Worm (Caenorhabditis elegans) whole organism, young adult: Measurements from ENCODE around the gene B0507.4.

ENCODE experiments used
- B0336.3 ChIP-seq: fragments of 200-800 bp; sonication (Bioruptor generic); IDR thresholded peaks from 2 replicates; pipeline ENCODE4 v1.3.6; 2022; ENCODE audit warnings: missing genetic modification characterization, missing compliant biosample characterization
- C17E4.6 ChIP-seq: fragments of 200-800 bp; sonication (Bioruptor generic); IDR thresholded peaks from 2 replicates; pipeline ENCODE4 v1.3.6; 2022; ENCODE audit warnings: missing genetic modification reagents, missing genetic modification characterization, missing compliant biosample characterization
- F33H1.4 ChIP-seq: fragments of 200-800 bp; sonication (Bioruptor generic); IDR thresholded peaks from 2 replicates; pipeline ENCODE4 v1.3.6; 2022; ENCODE audit warnings: missing genetic modification reagents, missing genetic modification characterization, missing compliant biosample characterization
- F52B5.7 ChIP-seq: sonication (generic microtip); optimal IDR thresholded peaks from 2 replicates; lab custom pipeline; 2016; ENCODE audit warnings: mild to moderate bottlenecking, missing genetic modification characterization, missing compliant biosample characterization
- F57C9.4 ChIP-seq: sonication (generic microtip); optimal IDR thresholded peaks from 2 replicates; lab custom pipeline; 2017; ENCODE audit warnings: mild to moderate bottlenecking, missing genetic modification characterization, missing compliant biosample characterization
- T07F8.4 ChIP-seq: sonication (generic microtip); optimal IDR thresholded peaks from 2 replicates; lab custom pipeline; 2016; ENCODE audit warnings: mild to moderate bottlenecking, missing genetic modification characterization, moderate library complexity, missing compliant biosample characterization
- Y67H2A.10 ChIP-seq: fragments of 200-800 bp; sonication (Bioruptor generic); conservative IDR thresholded peaks from 2 replicates; pipeline ENCODE4 v1.3.6; 2022; ENCODE audit warnings: missing genetic modification reagents, missing genetic modification characterization, missing compliant biosample characterization
- ama-1 ChIP-seq, 3 experiments: fragments of 150-350 bp in 1 of 3; sonication (generic microtip) in 2 of 3; optimal IDR thresholded peaks; 2 replicates each; lab custom pipeline; 2014 to 2018; ENCODE audit warnings: missing biosample characterization in 2 of 3, missing genetic modification characterization in 2 of 3, missing genetic modification reagents in 2 of 3
- aptf-2 ChIP-seq: fragments of 200-800 bp; sonication (Bioruptor generic); conservative IDR thresholded peaks from 2 replicates; pipeline ENCODE4 v1.3.6; 2022; ENCODE audit warnings: missing genetic modification reagents, missing genetic modification characterization, missing compliant biosample characterization
- atf-7 ChIP-seq: sonication (generic microtip); optimal IDR thresholded peaks from 2 replicates; lab custom pipeline; 2017; ENCODE audit warnings: mild to moderate bottlenecking, missing genetic modification characterization, missing compliant biosample characterization
- attf-3 ChIP-seq: fragments of 200-800 bp; sonication (Bioruptor generic); conservative IDR thresholded peaks from 2 replicates; pipeline ENCODE4 v1.3.6; 2022; ENCODE audit warnings: missing genetic modification reagents, missing genetic modification characterization, missing compliant biosample characterization
- cebp-1 ChIP-seq, 2 experiments: fragments of 200-800 bp in 1 of 2; sonication (Bioruptor generic) in 1 of 2; sonication (generic microtip) in 1 of 2; IDR thresholded peaks in 1 of 2; optimal IDR thresholded peaks in 1 of 2; 2 replicates each; pipeline versions ENCODE4 v1.3.6 to Lab custom; 2017 to 2022; ENCODE audit warnings: missing compliant biosample characterization in 2 of 2, missing genetic modification characterization in 2 of 2, mild to moderate bottlenecking in 1 of 2, missing genetic modification reagents in 1 of 2, moderate library complexity in 1 of 2
- egl-44 ChIP-seq: fragments of 200-800 bp; sonication (Bioruptor generic); IDR thresholded peaks from 2 replicates; pipeline ENCODE4 v1.3.6; 2022; ENCODE audit warnings: missing genetic modification reagents, missing genetic modification characterization, missing compliant biosample characterization
- ets-4 ChIP-seq: fragments of 200-800 bp; sonication (Bioruptor generic); optimal IDR thresholded peaks from 2 replicates; lab custom pipeline; 2018; ENCODE audit warnings: mild to moderate bottlenecking, missing genetic modification characterization, missing compliant biosample characterization
- gei-17 ChIP-seq: fragments of 200-800 bp; sonication (Bioruptor generic); optimal IDR thresholded peaks from 2 replicates; lab custom pipeline; 2018; ENCODE audit warnings: mild to moderate bottlenecking, missing genetic modification characterization, missing compliant biosample characterization
- hlh-26 ChIP-seq: fragments of 200-800 bp; sonication (Bioruptor generic); conservative IDR thresholded peaks from 2 replicates; pipeline ENCODE4 v1.3.6; 2022; ENCODE audit warnings: missing genetic modification reagents, missing genetic modification characterization, missing compliant biosample characterization
- let-607 ChIP-seq, 2 experiments: fragments of 200-800 bp in 1 of 2; sonication (Bioruptor generic) in 1 of 2; sonication (generic microtip) in 1 of 2; optimal IDR thresholded peaks; 2 replicates each; lab custom pipeline; 2016 to 2018; ENCODE audit warnings: mild to moderate bottlenecking in 2 of 2, missing compliant biosample characterization in 2 of 2, missing genetic modification characterization in 2 of 2, moderate library complexity in 2 of 2, missing genotype in 1 of 2
- lsl-1 ChIP-seq: fragments of 200-800 bp; sonication (Bioruptor generic); optimal IDR thresholded peaks from 2 replicates; lab custom pipeline; 2018; ENCODE audit warnings: mild to moderate bottlenecking, missing genetic modification characterization, moderate library complexity, missing compliant biosample characterization
- madf-3 ChIP-seq: fragments of 200-800 bp; sonication (Bioruptor generic); IDR thresholded peaks from 2 replicates; pipeline ENCODE4 v1.3.6; 2022; ENCODE audit warnings: missing genetic modification reagents, missing genetic modification characterization, missing compliant biosample characterization
- madf-6 ChIP-seq: fragments of 200-800 bp; sonication (Bioruptor generic); IDR thresholded peaks from 2 replicates; pipeline ENCODE4 v1.3.6; 2022; ENCODE audit warnings: missing genetic modification reagents, missing genetic modification characterization, missing compliant biosample characterization
- nfya-1 ChIP-seq: sonication (generic microtip); optimal IDR thresholded peaks from 2 replicates; lab custom pipeline; 2017; ENCODE audit warnings: antibody characterized with exemption, missing compliant biosample characterization, missing genetic modification characterization, borderline replicate concordance; ENCODE audit not compliant: insufficient read depth
- nhr-80 ChIP-seq: sonication (generic microtip); optimal IDR thresholded peaks from 2 replicates; lab custom pipeline; 2016; ENCODE audit warnings: missing genetic modification characterization, missing compliant biosample characterization
- pha-4 ChIP-seq: fragments of 150-350 bp; sonication (generic microtip); optimal IDR thresholded peaks from 2 replicates; lab custom pipeline; 2014; ENCODE audit warnings: missing biosample characterization, missing genetic modification reagents, missing genetic modification characterization
- rpc-1 ChIP-seq, 2 experiments: fragments of 150-350 bp in 1 of 2; sonication (generic microtip) in 1 of 2; optimal IDR thresholded peaks; 2 replicates each; lab custom pipeline; 2014 to 2018; ENCODE audit warnings: missing biosample characterization in 1 of 2, missing genetic modification characterization in 1 of 2, missing genetic modification reagents in 1 of 2, missing genotype in 1 of 2
- tbp1 ChIP-seq: fragments of 200-800 bp; sonication (Bioruptor generic); optimal IDR thresholded peaks from 2 replicates; lab custom pipeline; 2018; ENCODE audit warnings: mild to moderate bottlenecking, missing genetic modification characterization, missing compliant biosample characterization
- tlf-1 ChIP-seq: fragments of 200-800 bp; sonication (Bioruptor generic); optimal IDR thresholded peaks from 2 replicates; lab custom pipeline; 2018; ENCODE audit warnings: mild to moderate bottlenecking, missing genetic modification characterization, missing compliant biosample characterization
- unc-62 ChIP-seq: fragments of 150-350 bp; optimal IDR thresholded peaks from 2 replicates; lab custom pipeline; 2014; ENCODE audit warnings: missing biosample characterization, missing genetic modification reagents, missing genetic modification characterization
- ztf-22 ChIP-seq: fragments of 200-800 bp; sonication (Bioruptor generic); optimal IDR thresholded peaks from 2 replicates; lab custom pipeline; 2018; ENCODE audit warnings: mild to moderate bottlenecking, missing genetic modification characterization, moderate library complexity, missing compliant biosample characterization

Gene B0507.4

DNA sequence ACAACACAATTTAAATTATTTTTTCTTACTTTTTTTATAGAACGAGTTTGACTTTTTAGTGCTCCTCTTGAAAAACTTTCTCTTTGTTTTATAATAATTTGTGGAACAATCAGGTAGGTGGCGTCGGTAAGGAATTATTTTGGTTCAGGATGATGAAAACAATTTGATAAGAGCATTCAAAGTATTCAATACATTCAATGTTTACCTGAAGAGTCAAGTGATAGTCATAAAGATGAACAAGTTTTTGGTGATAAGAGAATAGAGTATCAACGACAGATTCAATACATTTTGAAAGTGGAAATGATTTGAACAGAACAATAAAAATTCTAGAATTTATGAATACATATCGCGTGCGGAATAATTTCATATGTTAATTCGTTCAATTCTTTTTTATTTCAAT, 12.7 kb downstream of the B0507.4 start:
- TF ChIP-seq nhr-80 (tag; lab: Kevin White, UChicago) = peak; percentile 15
- no peak for TF ChIP-seq aptf-2 (GFP tag; lab: Robert Waterston, UW)
- TF ChIP-seq attf-3 (GFP tag; lab: Robert Waterston, UW) = no peak

DNA sequence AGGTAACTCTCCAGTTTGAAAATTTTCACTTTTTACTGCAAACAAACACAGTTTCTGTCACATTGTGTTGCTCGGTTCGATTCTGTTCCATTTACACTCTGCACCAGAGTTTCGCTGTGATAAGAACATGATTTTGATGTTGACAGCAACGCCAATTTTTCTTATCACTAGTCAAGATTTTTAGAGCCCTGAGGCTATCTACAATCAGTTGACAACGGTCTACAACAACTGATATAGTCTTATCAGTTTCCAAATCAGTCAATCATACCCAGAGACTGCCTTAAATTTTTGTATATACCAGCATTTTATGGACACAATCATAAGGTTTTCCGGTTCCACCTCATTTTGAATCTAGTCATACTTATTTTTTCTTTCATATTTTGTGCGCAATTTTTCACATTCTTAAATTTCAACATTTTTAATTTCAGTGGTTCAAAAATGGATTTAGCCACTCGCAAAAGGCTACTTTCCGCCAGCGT, 13.8 kb downstream of the B0507.4 start, which contains the start of gene B0507.3:
TSS of gene B0507.3 (plus strand) at position 429 of the 479 bp plus-strand sequence.
- peak; percentile 76 for TF ChIP-seq ets-4 (GFP tag; lab: Kevin White, UChicago)
- no peak for TF ChIP-seq madf-3
- TF ChIP-seq ama-1 (optimal IDR thresholded peaks at IDR 0.05; lab: Kevin White, UChicago) = no peak
- TF ChIP-seq ama-1 (GFP tag; optimal IDR thresholded peaks at IDR 0.05; lab: Kevin White, UChicago) = no peak
- TF ChIP-seq tlf-1 (GFP tag; lab: Kevin White, UChicago) = peak; percentile 30
- peak; percentile 74 for TF ChIP-seq ztf-22 (GFP tag; lab: Kevin White, UChicago)
- no peak for TF ChIP-seq nfya-1 (tag; lab: Kevin White, UChicago)
- TF ChIP-seq pha-4 (tag; lab: Kevin White, UChicago) = peak; percentile 54
- TF ChIP-seq let-607 (tag; optimal IDR thresholded peaks at IDR 0.05; lab: Kevin White, UChicago) = peak in 1 of 2 experiments; percentile 48
- no peak for TF ChIP-seq madf-6 (GFP tag; lab: Robert Waterston, UW)
- TF ChIP-seq atf-7 (tag; lab: Kevin White, UChicago) = peak; percentile 49
- TF ChIP-seq rpc-1 (optimal IDR thresholded peaks at IDR 0.05; lab: Kevin White, UChicago) = no peak
- no peak for TF ChIP-seq rpc-1 (tag; optimal IDR thresholded peaks at IDR 0.05; lab: Kevin White, UChicago)
- peak; percentile 71 for TF ChIP-seq egl-44 (GFP tag; lab: Robert Waterston, UW)
- no peak for TF ChIP-seq aptf-2 (GFP tag; lab: Robert Waterston, UW)
- TF ChIP-seq unc-62 (GFP tag; lab: Kevin White, UChicago) = peak; percentile 85
- TF ChIP-seq B0336.3 (GFP tag; lab: Robert Waterston, UW) = no peak
- TF ChIP-seq C17E4.6 (GFP tag; lab: Robert Waterston, UW) = no peak
- peak; percentile 89 for TF ChIP-seq nhr-80 (tag; lab: Kevin White, UChicago)

DNA sequence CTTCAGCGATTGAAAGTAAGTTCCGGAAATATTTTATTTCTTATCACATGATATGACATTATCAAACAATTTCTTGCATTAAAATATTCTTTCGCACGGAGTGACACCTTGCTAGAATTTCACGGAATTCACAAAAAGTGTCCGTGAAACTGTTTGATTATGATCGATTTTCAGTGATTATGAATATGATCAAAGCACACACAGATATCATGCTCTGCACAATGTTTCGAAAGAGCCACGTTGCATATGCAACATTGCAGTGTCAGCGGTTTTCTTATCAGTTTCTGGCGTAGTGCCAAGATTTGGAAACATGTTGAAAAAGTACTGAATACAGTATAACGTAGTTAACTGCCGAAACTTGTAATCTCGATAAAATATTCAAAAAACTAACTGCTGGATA, 14.4 kb downstream of the B0507.4 start:
- TF ChIP-seq ets-4 (GFP tag; lab: Kevin White, UChicago) (peak; percentile 84), Y67H2A.10 (GFP tag; lab: Robert Waterston, UW) (no peak), aptf-2 (GFP tag; lab: Robert Waterston, UW) (no peak), F57C9.4 (tag; lab: Kevin White, UChicago) (no peak), tbp1 (GFP tag; lab: Kevin White, UChicago) (peak; percentile 1), atf-7 (tag; lab: Kevin White, UChicago) (peak; percentile 59), nhr-80 (tag; lab: Kevin White, UChicago) (peak; percentile 72), let-607 (tag; optimal IDR thresholded peaks at IDR 0.05; lab: Kevin White, UChicago) (peak; percentile 35 to 86), F52B5.7 (tag; lab: Kevin White, UChicago) (no peak), tlf-1 (GFP tag; lab: Kevin White, UChicago) (peak; percentile 6), T07F8.4 (tag; lab: Kevin White, UChicago) (no peak), lsl-1 (GFP tag; lab: Kevin White, UChicago) (no peak), ztf-22 (GFP tag; lab: Kevin White, UChicago) (peak; percentile 68), hlh-26 (GFP tag; lab: Robert Waterston, UW) (no peak), cebp-1 (GFP tag; IDR thresholded peaks at IDR 0.05; lab: Robert Waterston, UW) (no peak), cebp-1 (tag; optimal IDR thresholded peaks at IDR 0.05; lab: Kevin White, UChicago) (peak; percentile 72)

DNA sequence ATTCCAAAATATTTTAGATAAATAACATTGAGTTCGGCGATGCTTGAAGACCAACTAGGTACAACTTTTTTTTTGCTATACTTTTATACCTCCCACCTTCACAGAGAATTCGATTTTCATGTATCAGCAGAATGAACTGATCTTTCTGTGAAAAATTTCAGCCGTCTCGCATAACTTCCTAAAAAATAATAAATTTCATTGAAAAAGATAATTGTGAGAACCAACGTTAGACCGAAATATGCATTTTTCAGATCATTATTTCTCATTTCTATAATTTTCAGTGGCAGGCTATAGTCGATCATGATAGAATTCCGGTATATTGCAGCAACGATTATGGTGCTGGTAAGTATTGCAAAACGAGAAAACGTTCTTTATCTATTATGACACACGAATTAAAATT, 16.8 kb downstream of the B0507.4 start, which contains the start of gene srx-115:
TSS of gene srx-115 (plus strand) at position 301 of the 400 bp plus-strand sequence.
- TF ChIP-seq gei-17 (GFP tag; lab: Kevin White, UChicago) = no peak
- TF ChIP-seq atf-7 (tag; lab: Kevin White, UChicago) = no peak
- TF ChIP-seq F33H1.4 = no peak
- no peak for TF ChIP-seq attf-3 (GFP tag; lab: Robert Waterston, UW)
